Worm (Caenorhabditis elegans): ENCODE measurements around the gene T14B4.1.

- TF ChIP-seq ama-1 (optimal IDR thresholded peaks at IDR 0.05) (no peak), B0310.2 (tag; optimal IDR thresholded peaks at IDR 0.05) (no peak), ets-7 (tag; optimal IDR thresholded peaks at IDR 0.05) (no peak), hmg-4 (GFP tag; optimal IDR thresholded peaks at IDR 0.05) (no peak), tra-4 (tag; optimal IDR thresholded peaks at IDR 0.05) (no peak), hmbx-1 (tag; optimal IDR thresholded peaks at IDR 0.05) (no peak), pes-1 (GFP tag; IDR thresholded peaks at IDR 0.05) (no peak), flt-1 (GFP tag; IDR thresholded peaks at IDR 0.05) (no peak), tbx-11 (GFP tag; IDR thresholded peaks at IDR 0.05) (no peak), aly-1 (tag; optimal IDR thresholded peaks at IDR 0.05) (no peak)
These were observed 22.8 kb upstream of the T14B4.1 start, which contains the start of gene dpy-2 for ce11 chrII:6713832-6714342.
